Fruit fly (Drosophila melanogaster): ENCODE measurements around the gene CG1647.

The CG1647 gene

DNA sequence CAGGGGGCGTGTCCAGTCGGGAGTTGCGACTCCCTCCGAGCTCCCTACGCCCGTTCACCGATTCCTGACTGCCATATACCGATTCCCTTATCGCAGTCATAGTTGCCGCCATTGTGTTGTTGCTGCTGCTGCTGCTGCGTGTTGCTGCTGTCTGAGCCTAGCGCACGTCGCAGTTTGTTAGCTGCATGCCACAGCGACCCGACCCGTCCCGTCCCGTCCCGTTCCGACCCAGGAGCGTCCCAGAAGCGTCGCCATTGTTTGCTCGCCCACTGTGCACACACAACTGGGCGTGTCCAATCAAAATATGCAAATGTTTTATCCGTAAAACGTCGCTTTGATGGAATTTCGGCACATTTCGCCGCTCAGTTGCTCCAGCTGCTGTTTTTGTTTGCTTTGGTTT is 44.3 kb upstream of the CG1647 start:
- no peak for TF ChIP-seq dpn (GFP tag; optimal IDR thresholded peaks at IDR 0.05)
- TF ChIP-seq CG32772 (GFP tag; IDR thresholded peaks at IDR 0.05), result no peak
- TF ChIP-seq slbo (GFP tag; IDR thresholded peaks at IDR 0.05), result no peak
- peak; percentile 80 for TF ChIP-seq Ets65A (GFP tag)
- no peak for TF ChIP-seq Mrtf (GFP tag; IDR thresholded peaks at IDR 0.05)
- TF ChIP-seq al (GFP tag; IDR thresholded peaks at IDR 0.05), result 0 out of 2 replicates have a peak, but pooled peaks have one; percentile 20

DNA sequence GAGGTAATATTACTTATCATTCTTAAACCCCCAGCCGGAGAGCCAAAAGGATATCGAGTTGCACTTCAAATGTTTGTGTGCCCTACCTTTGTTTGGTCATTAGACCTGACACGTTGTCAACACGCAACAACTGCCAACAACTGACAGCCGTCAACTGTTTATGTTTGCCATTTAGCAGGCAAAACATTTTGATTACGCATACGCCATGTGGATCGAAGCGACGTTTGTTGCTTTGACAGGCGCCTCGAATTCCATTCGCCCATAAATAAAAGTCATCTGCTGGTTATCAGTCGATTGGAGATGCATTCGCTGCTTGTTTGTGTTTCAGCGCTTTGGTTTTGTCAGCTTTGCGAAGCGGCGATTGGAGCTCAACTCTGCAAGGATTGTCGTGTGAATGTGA is 30.7 kb upstream of the CG1647 start, which contains the start of gene CG34295:
Gene CG34295 (plus strand): TSS at position 301 of the 400 bp plus-strand sequence.
- TF ChIP-seq cwo (GFP tag; optimal IDR thresholded peaks at IDR 0.05) (no peak), Dip3 (GFP tag; optimal IDR thresholded peaks at IDR 0.05) (no peak), Hand (GFP tag; optimal IDR thresholded peaks at IDR 0.05) (no peak), bigmax (GFP tag; optimal IDR thresholded peaks at IDR 0.05) (no peak), gt (GFP tag; IDR thresholded peaks at IDR 0.05) (no peak), Aef1 (GFP tag; IDR thresholded peaks at IDR 0.05) (no peak), CG9609 (GFP tag; optimal IDR thresholded peaks at IDR 0.05) (no peak)

DNA sequence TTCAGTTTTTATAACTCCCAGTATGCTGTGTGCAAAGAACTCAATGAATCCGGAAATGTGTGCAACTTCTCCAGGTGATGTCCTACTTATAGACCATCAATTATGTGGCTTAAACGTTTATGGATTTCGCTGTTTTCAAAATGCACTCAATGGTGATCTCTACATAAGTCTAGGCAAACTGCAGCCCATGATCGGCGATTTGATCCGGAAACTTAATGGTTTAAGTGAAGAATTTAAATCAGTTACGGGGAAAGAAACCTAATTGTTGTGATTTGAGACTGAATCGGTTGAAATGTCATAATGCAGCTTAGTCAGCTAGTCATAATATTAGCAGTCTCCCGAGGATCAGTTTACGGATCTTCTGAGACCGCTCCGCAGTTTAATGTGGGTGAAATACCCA is 29.8 kb upstream of the CG1647 start, which contains the start of gene intr:
Gene intr (plus strand): TSS at position 301 of the 400 bp plus-strand sequence.
- TF ChIP-seq stwl (tag; optimal IDR thresholded peaks at IDR 0.05), result no peak
- no peak for TF ChIP-seq Hsf (GFP tag; optimal IDR thresholded peaks at IDR 0.05)

DNA sequence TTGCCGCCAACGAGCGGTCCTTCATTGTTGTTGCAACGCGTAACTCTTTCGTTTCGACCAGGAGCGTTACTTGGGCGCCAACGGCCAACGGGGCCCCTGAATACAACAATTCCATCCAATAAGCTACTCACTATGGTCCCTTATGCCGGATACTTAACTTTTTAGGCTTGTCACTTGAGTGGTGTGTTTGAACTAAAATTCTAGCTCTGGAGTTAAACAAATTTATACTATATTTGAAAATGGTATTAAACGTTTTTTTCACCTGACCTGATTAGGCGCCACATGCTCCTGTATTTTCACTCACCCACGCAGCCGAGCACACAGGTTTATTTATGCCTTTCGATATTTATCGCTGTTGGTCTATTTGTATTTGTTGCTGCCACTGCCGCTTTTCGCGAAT is 14.9 kb upstream of the CG1647 start:
- TF ChIP-seq Abd-B (GFP tag; optimal IDR thresholded peaks at IDR 0.05), result peak; percentile 40
- TF ChIP-seq Optix (GFP tag; IDR thresholded peaks at IDR 0.05), result peak; percentile 27; the same call in 1 of the 3 replicates
- no peak for TF ChIP-seq CG15479 (GFP tag; optimal IDR thresholded peaks at IDR 0.05)
- TF ChIP-seq hth (optimal IDR thresholded peaks at IDR 0.05), result no peak
- no peak for TF ChIP-seq prd (optimal IDR thresholded peaks at IDR 0.05)
- peak; percentile 43; the same call in 2 of the 3 replicates for TF ChIP-seq prd (GFP tag; IDR thresholded peaks at IDR 0.05)
- TF ChIP-seq cg (GFP tag; optimal IDR thresholded peaks at IDR 0.05), result no peak
- TF ChIP-seq CG14667 (GFP tag; IDR thresholded peaks at IDR 0.05), result 0 out of 2 replicates have a peak, but pooled peaks have one; percentile 23
- TF ChIP-seq tio (GFP tag; optimal IDR thresholded peaks at IDR 0.05), result peak; percentile 9
- no peak for TF ChIP-seq CG2129 (GFP tag; IDR thresholded peaks at IDR 0.05; ENCODE audit: partially characterized antibody)
- no peak for TF ChIP-seq Lpt (GFP tag; optimal IDR thresholded peaks at IDR 0.05)
- no peak for TF ChIP-seq CG2202 (tag; optimal IDR thresholded peaks at IDR 0.05)
- TF ChIP-seq lmd (GFP tag; IDR thresholded peaks at IDR 0.05), result 0 out of 2 replicates have a peak, but pooled peaks have one; percentile 18
- TF ChIP-seq CG9609 (GFP tag; optimal IDR thresholded peaks at IDR 0.05), result no peak
- no peak for TF ChIP-seq CG42726 (GFP tag; IDR thresholded peaks at IDR 0.05; ENCODE audit: partially characterized antibody)
- TF ChIP-seq CG10543 (GFP tag; optimal IDR thresholded peaks at IDR 0.05), result no peak
- TF ChIP-seq Antp (GFP tag; optimal IDR thresholded peaks at IDR 0.05), result no peak
- TF ChIP-seq CG6254 (GFP tag; optimal IDR thresholded peaks at IDR 0.05), result no peak
- TF ChIP-seq Deaf1 (tag; optimal IDR thresholded peaks at IDR 0.05), result no peak
- no peak for TF ChIP-seq Dek (tag; optimal IDR thresholded peaks at IDR 0.05)
- no peak for TF ChIP-seq CG8089 (GFP tag; optimal IDR thresholded peaks at IDR 0.05)
- TF ChIP-seq CG8388 (GFP tag; optimal IDR thresholded peaks at IDR 0.05), result no peak
- no peak for TF ChIP-seq rib (GFP tag; IDR thresholded peaks at IDR 0.05)
- peak; percentile 5 for TF ChIP-seq Xbp1 (GFP tag; optimal IDR thresholded peaks at IDR 0.05)
- TF ChIP-seq E2f1 (GFP tag; IDR thresholded peaks at IDR 0.05), result no peak
- TF ChIP-seq Ssrp (tag; optimal IDR thresholded peaks at IDR 0.05), result peak; percentile 32
- TF ChIP-seq Mrtf (GFP tag; IDR thresholded peaks at IDR 0.05), result 0 out of 3 replicates have a peak, but pooled peaks have one; percentile 18
- no peak for TF ChIP-seq CG13624 (GFP tag; optimal IDR thresholded peaks at IDR 0.05)
- TF ChIP-seq dysf (GFP tag; IDR thresholded peaks at IDR 0.05), result peak; percentile 29; the same call in 1 of the 3 replicates
- no peak for TF ChIP-seq Meics (GFP tag; optimal IDR thresholded peaks at IDR 0.05)
- TF ChIP-seq ems (GFP tag; optimal IDR thresholded peaks at IDR 0.05), result peak; percentile 16
- TF ChIP-seq esg (GFP tag; conservative IDR thresholded peaks at IDR 0.05), result 0 out of 2 replicates have a peak, but pooled peaks have one; percentile 6
- no peak for TF ChIP-seq CG11504 (tag; optimal IDR thresholded peaks at IDR 0.05)
- no peak for TF ChIP-seq CG9876 (GFP tag; optimal IDR thresholded peaks at IDR 0.05)
